Fruit fly (Drosophila melanogaster): ENCODE measurements around the gene Pgk.

The Pgk gene

dm6 chr2L:2731370-2732138, 21.3 kb downstream of the Pgk start (continued):
- no peak for TF ChIP-seq Stat92E (GFP tag; optimal IDR thresholded peaks at IDR 0.05)
- TF ChIP-seq CG1233 (GFP tag; optimal IDR thresholded peaks at IDR 0.05): no peak
- no peak for TF ChIP-seq slou (GFP tag; optimal IDR thresholded peaks at IDR 0.05)
- TF ChIP-seq CG6765 (GFP tag; optimal IDR thresholded peaks at IDR 0.05): no peak
- TF ChIP-seq CG13775 (GFP tag; optimal IDR thresholded peaks at IDR 0.05): no peak
- no peak for TF ChIP-seq pho (GFP tag; optimal IDR thresholded peaks at IDR 0.05)
- TF ChIP-seq D (optimal IDR thresholded peaks at IDR 0.05): no peak
- TF ChIP-seq D (GFP tag; optimal IDR thresholded peaks at IDR 0.05): peak; percentile 15
- no peak for TF ChIP-seq ewg (GFP tag; optimal IDR thresholded peaks at IDR 0.05)
- TF ChIP-seq gem (tag; optimal IDR thresholded peaks at IDR 0.05): peak; percentile 56
- peak; percentile 11 for TF ChIP-seq CG15514 (GFP tag; optimal IDR thresholded peaks at IDR 0.05)
- TF ChIP-seq CG1792 (GFP tag; optimal IDR thresholded peaks at IDR 0.05): no peak
- TF ChIP-seq CG6272 (GFP tag; IDR thresholded peaks at IDR 0.05): no peak
- TF ChIP-seq CG18619 (GFP tag; optimal IDR thresholded peaks at IDR 0.05): peak; percentile 9
- TF ChIP-seq Neu2 (GFP tag; optimal IDR thresholded peaks at IDR 0.05; ENCODE audit: borderline replicate concordance): no peak
- no peak for TF ChIP-seq bigmax (GFP tag; optimal IDR thresholded peaks at IDR 0.05)
- TF ChIP-seq NfI (GFP tag; optimal IDR thresholded peaks at IDR 0.05): no peak
- TF ChIP-seq MTF-1 (GFP tag; optimal IDR thresholded peaks at IDR 0.05; ENCODE audit: borderline replicate concordance): no peak
- TF ChIP-seq CG8388 (GFP tag; optimal IDR thresholded peaks at IDR 0.05): no peak
- TF ChIP-seq dmrt99B (tag; optimal IDR thresholded peaks at IDR 0.05): peak; percentile 68
- peak; percentile 35 for TF ChIP-seq sug (tag; optimal IDR thresholded peaks at IDR 0.05)
- no peak for TF ChIP-seq CG4328 (GFP tag; optimal IDR thresholded peaks at IDR 0.05)
- TF ChIP-seq corto (GFP tag; optimal IDR thresholded peaks at IDR 0.05): no peak
- TF ChIP-seq Hr3 (GFP tag; optimal IDR thresholded peaks at IDR 0.05): peak; percentile 10
- no peak for TF ChIP-seq Doc3 (GFP tag; IDR thresholded peaks at IDR 0.05; ENCODE audit: partially characterized antibody)
- TF ChIP-seq Sox102F (GFP tag; optimal IDR thresholded peaks at IDR 0.05): peak; percentile 40
- TF ChIP-seq br (optimal IDR thresholded peaks at IDR 0.05): no peak
- no peak for TF ChIP-seq cwo (GFP tag; optimal IDR thresholded peaks at IDR 0.05)
- TF ChIP-seq wor (GFP tag; IDR thresholded peaks at IDR 0.05): no peak
- peak; percentile 18 for TF ChIP-seq CoRest (tag; optimal IDR thresholded peaks at IDR 0.05)
- no peak for TF ChIP-seq Usf (GFP tag; optimal IDR thresholded peaks at IDR 0.05)
- TF ChIP-seq CG33213 (GFP tag; optimal IDR thresholded peaks at IDR 0.05): no peak
- 0 out of 3 replicates have a peak, but pooled peaks have one; percentile 22 for TF ChIP-seq CG11093 (GFP tag; IDR thresholded peaks at IDR 0.05)
- peak; percentile 23 for TF ChIP-seq ems (GFP tag; optimal IDR thresholded peaks at IDR 0.05)
- TF ChIP-seq tna (GFP tag; IDR thresholded peaks at IDR 0.05; ENCODE audit: partially characterized antibody): no peak
- TF ChIP-seq eyg (GFP tag; optimal IDR thresholded peaks at IDR 0.05): peak; percentile 9
- peak; percentile 80 for TF ChIP-seq CG14014 (GFP tag; IDR thresholded peaks at IDR 0.05)
- TF ChIP-seq kah (GFP tag; optimal IDR thresholded peaks at IDR 0.05): no peak
- TF ChIP-seq wdn (GFP tag; IDR thresholded peaks at IDR 0.05): no peak
- peak; percentile 44 for TF ChIP-seq trh (GFP tag; optimal IDR thresholded peaks at IDR 0.05)
- TF ChIP-seq CG1529 (GFP tag; optimal IDR thresholded peaks at IDR 0.05): no peak
- TF ChIP-seq E2f2 (GFP tag; IDR thresholded peaks at IDR 0.05): no peak; the same call in 1 of the 2 replicates
- TF ChIP-seq p53 (GFP tag; optimal IDR thresholded peaks at IDR 0.05): no peak
- peak; percentile 6 for TF ChIP-seq bcd (GFP tag; optimal IDR thresholded peaks at IDR 0.05)
- TF ChIP-seq CG4730 (GFP tag; IDR thresholded peaks at IDR 0.05): peak; percentile 62; the same call in 1 of the 2 replicates
- TF ChIP-seq CHES-1-like (GFP tag; optimal IDR thresholded peaks at IDR 0.05): no peak
- no peak for TF ChIP-seq dan (GFP tag; IDR thresholded peaks at IDR 0.05)
- no peak for TF ChIP-seq ato (GFP tag; IDR thresholded peaks at IDR 0.05; ENCODE audit: partially characterized antibody)
- TF ChIP-seq zen (tag; optimal IDR thresholded peaks at IDR 0.05): no peak
